Worm (Caenorhabditis elegans): ENCODE data around the gene C04B4.5.

ce11 chrX:12323439-12323838 is 35.3 kb upstream of the C04B4.5 start, which contains the start of gene srd-40:
- TF ChIP-seq ceh-24 (tag; optimal IDR thresholded peaks at IDR 0.05) = no peak
- TF ChIP-seq ceh-2 (tag; optimal IDR thresholded peaks at IDR 0.05) = no peak
- no peak for TF ChIP-seq unc-86 (tag; optimal IDR thresholded peaks at IDR 0.05)
- no peak for TF ChIP-seq hlh-15 (tag; optimal IDR thresholded peaks at IDR 0.05)
- TF ChIP-seq pqm-1 (tag; optimal IDR thresholded peaks at IDR 0.05) = no peak
